Worm (Caenorhabditis elegans) whole organism, mixed stage, embryonic: Measurements from ENCODE around the gene C06A1.3.

Source experiments
- ces-1 ChIP-seq: fragments of 150-350 bp; optimal IDR thresholded peaks from 2 replicates; lab custom pipeline; 2014; ENCODE audit warnings: missing biosample characterization, missing genetic modification reagents, missing genetic modification characterization
- nhr-12 ChIP-seq: fragments of 150-350 bp; optimal IDR thresholded peaks from 2 replicates; lab custom pipeline; 2014; ENCODE audit warnings: missing biosample characterization, missing genetic modification characterization
- sptf-1 ChIP-seq: sonication (generic microtip); optimal IDR thresholded peaks from 2 replicates; lab custom pipeline; 2017; ENCODE audit warnings: mild to moderate bottlenecking, missing genetic modification characterization, moderate library complexity, missing compliant biosample characterization

DNA sequence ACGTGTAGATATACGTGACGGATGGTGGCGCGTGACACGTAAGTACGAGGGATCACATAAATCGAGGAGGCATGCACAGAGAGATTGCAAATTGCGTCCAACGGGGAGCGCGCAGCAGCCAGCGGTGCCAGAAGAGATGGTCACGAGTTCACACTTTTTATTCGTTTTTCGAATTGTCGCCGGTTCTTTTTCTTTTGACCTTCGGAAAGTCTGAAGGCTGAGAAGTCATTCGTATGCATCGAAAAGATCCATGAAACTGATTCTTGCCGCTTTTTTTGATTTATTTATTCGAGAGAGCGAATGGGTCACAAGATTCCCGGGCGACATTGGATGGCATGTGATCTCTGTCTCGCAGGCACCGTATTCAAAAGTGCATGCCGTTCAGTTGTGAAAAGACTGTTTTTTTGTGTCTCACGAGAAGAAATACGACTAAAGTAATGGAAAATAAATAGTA is 13.1 kb upstream of the C06A1.3 start:
- no peak for TF ChIP-seq nhr-12
- TF ChIP-seq sptf-1 (tag; lab: Kevin White, UChicago): no peak
- TF ChIP-seq ces-1 (GFP tag; lab: Kevin White, UChicago): no peak
